Worm (Caenorhabditis elegans): ENCODE data around the gene ttr-54.

ce11 chrIV:10141930-10142505, 13.6 kb upstream of the ttr-54 start, which contains the start of the genes gst-2, gst-4 and dhs-12:
- TF ChIP-seq M03D4.4 (tag; optimal IDR thresholded peaks at IDR 0.05), result no peak
- TF ChIP-seq lsy-2 (tag; optimal IDR thresholded peaks at IDR 0.05), result no peak
- TF ChIP-seq nhr-28 (tag; optimal IDR thresholded peaks at IDR 0.05), result no peak
- TF ChIP-seq unc-62 (GFP tag; optimal IDR thresholded peaks at IDR 0.05), result no peak
